Worm (Caenorhabditis elegans) whole organism, L3 larva: Measurements from ENCODE around the gene C06H2.2.

Experiments used
- ZK546.5 ChIP-seq: sonication (generic microtip); optimal IDR thresholded peaks from 2 replicates; lab custom pipeline; 2017; ENCODE audit warnings: missing biosample characterization, missing genetic modification characterization
- aly-2 ChIP-seq: fragments of 150-350 bp; optimal IDR thresholded peaks from 2 replicates; lab custom pipeline; 2014; ENCODE audit warnings: missing biosample characterization, missing genetic modification characterization
- daf-12 ChIP-seq: fragments of 150-350 bp; optimal IDR thresholded peaks from 2 replicates; lab custom pipeline; 2014; ENCODE audit warnings: missing biosample characterization, missing genetic modification reagents, missing genetic modification characterization
- egl-27 ChIP-seq: sonication (generic microtip); optimal IDR thresholded peaks from 4 replicates; lab custom pipeline; 2017; ENCODE audit warnings: missing biosample characterization, missing genetic modification reagents, missing genetic modification characterization
- elt-1 ChIP-seq: fragments of 150-350 bp; optimal IDR thresholded peaks from 2 replicates; lab custom pipeline; 2014; ENCODE audit warnings: missing biosample characterization, missing genetic modification characterization
- fkh-10 ChIP-seq: sonication (generic microtip); optimal IDR thresholded peaks from 2 replicates; lab custom pipeline; 2017; ENCODE audit warnings: missing biosample characterization, missing genetic modification reagents, missing genetic modification characterization
- fos-1 ChIP-seq: fragments of 150-350 bp; optimal IDR thresholded peaks from 2 replicates; lab custom pipeline; 2014; ENCODE audit warnings: missing biosample characterization, missing genetic modification characterization
- lin-39 ChIP-seq: fragments of 150-350 bp; optimal IDR thresholded peaks from 2 replicates; lab custom pipeline; 2018; ENCODE audit warnings: missing biosample characterization, missing genetic modification reagents, missing genetic modification characterization
- nhr-11 ChIP-seq: fragments of 150-350 bp; optimal IDR thresholded peaks from 2 replicates; lab custom pipeline; 2014; ENCODE audit warnings: missing biosample characterization, missing genetic modification characterization
- nhr-77 ChIP-seq: fragments of 150-350 bp; optimal IDR thresholded peaks from 2 replicates; lab custom pipeline; 2014; ENCODE audit warnings: missing biosample characterization, missing genetic modification characterization
- pha-4 ChIP-seq: fragments of 150-350 bp; optimal IDR thresholded peaks from 2 replicates; lab custom pipeline; 2014; ENCODE audit warnings: missing biosample characterization, missing genetic modification reagents, missing genetic modification characterization
- sea-2 ChIP-seq: fragments of 150-350 bp; sonication (generic microtip); optimal IDR thresholded peaks from 4 replicates; lab custom pipeline; 2014; ENCODE audit warnings: missing biosample characterization, missing genetic modification reagents, missing genetic modification characterization
- unc-62 ChIP-seq: fragments of 150-350 bp; sonication (generic microtip); optimal IDR thresholded peaks from 4 replicates; lab custom pipeline; 2014; ENCODE audit warnings: missing biosample characterization, missing genetic modification reagents, missing genetic modification characterization
- ztf-11 ChIP-seq: fragments of 150-350 bp; optimal IDR thresholded peaks from 2 replicates; lab custom pipeline; 2014; ENCODE audit warnings: missing biosample characterization, missing genetic modification characterization

DNA sequence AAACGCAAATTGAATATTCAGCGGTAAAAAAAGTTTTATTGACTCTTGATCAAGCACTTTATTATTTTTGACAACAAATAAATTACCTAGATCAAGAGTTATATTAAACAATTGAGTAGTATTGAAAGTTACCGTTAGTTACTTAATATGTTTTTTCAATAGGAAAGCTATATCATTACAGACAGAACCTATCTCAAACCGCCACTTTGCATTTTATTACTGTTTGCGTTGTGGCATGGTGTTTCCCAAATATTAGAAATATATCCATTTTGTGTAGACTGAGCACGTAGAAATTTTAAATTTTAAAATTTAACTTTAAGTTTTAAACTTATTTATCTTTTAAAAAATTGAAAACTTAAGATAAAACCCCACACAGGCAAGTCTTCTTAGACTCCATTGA lies 20.6 kb upstream of the C06H2.2 start:
- no peak for TF ChIP-seq daf-12 (tag; lab: Kevin White, UChicago)
- no peak for TF ChIP-seq ztf-11 (tag; lab: Kevin White, UChicago)
- no peak for TF ChIP-seq unc-62 (GFP tag; lab: Kevin White, UChicago)
- TF ChIP-seq egl-27 = no peak
- TF ChIP-seq pha-4 (tag; lab: Kevin White, UChicago) = no peak
- no peak for TF ChIP-seq fos-1 (tag; lab: Kevin White, UChicago)
- no peak for TF ChIP-seq elt-1 (tag; lab: Kevin White, UChicago)
- no peak for TF ChIP-seq nhr-77 (tag; lab: Kevin White, UChicago)
- no peak for TF ChIP-seq sea-2 (GFP tag; lab: Kevin White, UChicago)
- TF ChIP-seq aly-2 (tag; lab: Kevin White, UChicago) = no peak
- no peak for TF ChIP-seq ZK546.5 (tag; lab: Kevin White, UChicago)
- no peak for TF ChIP-seq fkh-10
- no peak for TF ChIP-seq lin-39
- no peak for TF ChIP-seq nhr-11 (tag; lab: Kevin White, UChicago)
